Worm (Caenorhabditis elegans) whole organism, L2 larva: ENCODE data around the gene tba-4.

Experiments used
- C34F6.9 ChIP-seq: fragments of 150-350 bp; optimal IDR thresholded peaks from 2 replicates; lab custom pipeline; 2014; ENCODE audit warnings: missing biosample characterization, missing genetic modification characterization
- F13H6.1 ChIP-seq: sonication (generic microtip); optimal IDR thresholded peaks from 2 replicates; lab custom pipeline; 2016; ENCODE audit warnings: missing genetic modification characterization, missing compliant biosample characterization
- Y55F3AM.14 ChIP-seq: fragments of 200-800 bp; sonication (Bioruptor generic); optimal IDR thresholded peaks from 2 replicates; lab custom pipeline; 2018; ENCODE audit warnings: mild to moderate bottlenecking, missing genetic modification characterization, missing compliant biosample characterization
- aly-2 ChIP-seq: fragments of 150-350 bp; optimal IDR thresholded peaks from 2 replicates; lab custom pipeline; 2014; ENCODE audit warnings: missing biosample characterization, missing genetic modification characterization
- ama-1 ChIP-seq: fragments of 150-350 bp; optimal IDR thresholded peaks from 2 replicates; lab custom pipeline; 2018; ENCODE audit warnings: inconsistent platforms
- ceh-16 ChIP-seq: fragments of 150-350 bp; optimal IDR thresholded peaks from 2 replicates; lab custom pipeline; 2014; ENCODE audit warnings: missing biosample characterization, missing genetic modification characterization
- ceh-82 ChIP-seq: fragments of 150-350 bp; optimal IDR thresholded peaks from 2 replicates; lab custom pipeline; 2014; ENCODE audit warnings: missing biosample characterization, missing genetic modification characterization
- crh-2 ChIP-seq: sonication (generic microtip); optimal IDR thresholded peaks from 2 replicates; lab custom pipeline; 2017; ENCODE audit warnings: missing biosample characterization, missing genetic modification characterization
- egl-27 ChIP-seq: sonication (generic microtip); optimal IDR thresholded peaks from 3 replicates; lab custom pipeline; 2017; ENCODE audit warnings: missing biosample characterization, missing genetic modification reagents, missing genetic modification characterization
- elt-1 ChIP-seq: fragments of 150-350 bp; optimal IDR thresholded peaks from 2 replicates; lab custom pipeline; 2014; ENCODE audit warnings: missing biosample characterization, missing genetic modification characterization
- fos-1 ChIP-seq: fragments of 150-350 bp; optimal IDR thresholded peaks from 2 replicates; lab custom pipeline; 2014; ENCODE audit warnings: missing biosample characterization, missing genetic modification characterization
- gmeb-1 ChIP-seq: fragments of 150-350 bp; optimal IDR thresholded peaks from 2 replicates; lab custom pipeline; 2014; ENCODE audit warnings: missing biosample characterization, missing genetic modification characterization
- lin-11 ChIP-seq: fragments of 150-350 bp; sonication (generic microtip); optimal IDR thresholded peaks from 2 replicates; lab custom pipeline; 2014; ENCODE audit warnings: missing biosample characterization, missing genetic modification characterization, inconsistent platforms, mixed read lengths
- lsy-2 ChIP-seq, 2 experiments: fragments of 150-350 bp in 1 of 2; sonication (generic microtip) in 1 of 2; optimal IDR thresholded peaks; 2 replicates each; lab custom pipeline; 2014 to 2017; ENCODE audit warnings: missing biosample characterization in 2 of 2, missing genetic modification characterization in 2 of 2
- mab-5 ChIP-seq: fragments of 150-350 bp; optimal IDR thresholded peaks from 2 replicates; lab custom pipeline; 2014; ENCODE audit warnings: missing biosample characterization, missing genetic modification characterization
- mdl-1 ChIP-seq, 2 experiments: fragments of 150-350 bp in 1 of 2; sonication (generic microtip) in 1 of 2; optimal IDR thresholded peaks; 2 replicates each; lab custom pipeline; 2017; ENCODE audit warnings: missing biosample characterization in 2 of 2, missing genetic modification characterization in 2 of 2
- nhr-11 ChIP-seq: fragments of 150-350 bp; optimal IDR thresholded peaks from 2 replicates; lab custom pipeline; 2014; ENCODE audit warnings: missing biosample characterization, missing genetic modification characterization
- nhr-12 ChIP-seq: fragments of 150-350 bp; optimal IDR thresholded peaks from 2 replicates; lab custom pipeline; 2014; ENCODE audit warnings: missing biosample characterization, missing genetic modification characterization
- nhr-129 ChIP-seq: fragments of 150-350 bp; optimal IDR thresholded peaks from 2 replicates; lab custom pipeline; 2014; ENCODE audit warnings: missing biosample characterization, missing genetic modification characterization
- nhr-237 ChIP-seq: fragments of 150-350 bp; optimal IDR thresholded peaks from 2 replicates; lab custom pipeline; 2014; ENCODE audit warnings: missing biosample characterization, missing genetic modification characterization
- skn-1 ChIP-seq: sonication (generic microtip); optimal IDR thresholded peaks from 2 replicates; lab custom pipeline; 2017; ENCODE audit warnings: missing biosample characterization, missing genetic modification characterization
- sma-9 ChIP-seq, 2 experiments: fragments of 150-350 bp in 1 of 2; sonication (generic microtip) in 1 of 2; optimal IDR thresholded peaks; 2 replicates each; lab custom pipeline; 2014 to 2016; ENCODE audit warnings: missing genetic modification characterization in 2 of 2, mild to moderate bottlenecking in 1 of 2, missing biosample characterization in 1 of 2, missing compliant biosample characterization in 1 of 2, missing genetic modification reagents in 1 of 2, moderate library complexity in 1 of 2
- snpc-4 ChIP-seq: fragments of 150-350 bp; optimal IDR thresholded peaks from 2 replicates; lab custom pipeline; 2014; ENCODE audit warnings: missing biosample characterization, missing genetic modification characterization
- unc-39 ChIP-seq: fragments of 150-350 bp; optimal IDR thresholded peaks from 2 replicates; lab custom pipeline; 2014; ENCODE audit warnings: missing biosample characterization, missing genetic modification characterization
- unc-55 ChIP-seq: fragments of 150-350 bp; sonication (generic microtip); optimal IDR thresholded peaks from 3 replicates; lab custom pipeline; 2014; ENCODE audit warnings: missing biosample characterization, missing genetic modification reagents, missing genetic modification characterization
- unc-62 ChIP-seq: fragments of 150-350 bp; optimal IDR thresholded peaks from 2 replicates; lab custom pipeline; 2014; ENCODE audit warnings: missing biosample characterization, missing genetic modification reagents, missing genetic modification characterization
- zag-1 ChIP-seq: fragments of 150-350 bp; optimal IDR thresholded peaks from 2 replicates; lab custom pipeline; 2014; ENCODE audit warnings: missing biosample characterization, missing genetic modification characterization
- ztf-4 ChIP-seq: fragments of 150-350 bp; optimal IDR thresholded peaks from 2 replicates; lab custom pipeline; 2014; ENCODE audit warnings: missing biosample characterization, missing genetic modification characterization

The tba-4 gene

ce11 chrII:10948236-10949025, 29.9 kb downstream of the tba-4 start:
- TF ChIP-seq lsy-2 (tag; optimal IDR thresholded peaks at IDR 0.05; lab: Kevin White, UChicago) (no peak), Y55F3AM.14 (GFP tag; lab: Kevin White, UChicago) (no peak), nhr-237 (tag; lab: Kevin White, UChicago) (no peak)

ce11 chrII:10949383-10949782, 30.9 kb downstream of the tba-4 start:
- TF ChIP-seq elt-1, result no peak
- no peak for TF ChIP-seq fos-1 (tag; lab: Kevin White, UChicago)
- no peak for TF ChIP-seq zag-1
- TF ChIP-seq nhr-12 (tag; lab: Kevin White, UChicago), result no peak

- TF ChIP-seq crh-2 (tag; lab: Kevin White, UChicago) (peak; percentile 48), F13H6.1 (peak; percentile 61), unc-39 (tag; lab: Kevin White, UChicago) (no peak), fos-1 (tag; lab: Kevin White, UChicago) (peak; percentile 68), skn-1 (tag; lab: Kevin White, UChicago) (peak; percentile 85), ztf-4 (tag; lab: Kevin White, UChicago) (peak; percentile 4), C34F6.9 (peak; percentile 29), mdl-1 (tag; optimal IDR thresholded peaks at IDR 0.05; lab: Kevin White, UChicago) (peak in 1 of 2 experiments; percentile 2), sma-9 (GFP tag; optimal IDR thresholded peaks at IDR 0.05; lab: Kevin White, UChicago) (peak; percentile 75), sma-9 (tag; optimal IDR thresholded peaks at IDR 0.05; lab: Kevin White, UChicago) (no peak), lsy-2 (tag; optimal IDR thresholded peaks at IDR 0.05; lab: Kevin White, UChicago) (peak; percentile 24 to 57), snpc-4 (tag; lab: Kevin White, UChicago) (no peak), nhr-11 (peak; percentile 5), nhr-129 (tag; lab: Kevin White, UChicago) (peak; percentile 86), gmeb-1 (tag; lab: Kevin White, UChicago) (no peak)
- TF ChIP-seq, all 48 proteins: peak for 11
Measured at ce11 chrII:10950107-10950679, 31.7 kb downstream of the tba-4 start, which contains the start of gene gst-5. gst-5 (plus strand) TSS chrII:10950352.

- TF ChIP-seq aly-2 (tag; lab: Kevin White, UChicago), result no peak
- no peak for TF ChIP-seq lin-11 (tag; lab: Kevin White, UChicago)
- TF ChIP-seq ztf-4 (tag; lab: Kevin White, UChicago), result no peak
- TF ChIP-seq mab-5 (tag; lab: Kevin White, UChicago), result no peak
- no peak for TF ChIP-seq nhr-11
- TF ChIP-seq egl-27 (tag; lab: Kevin White, UChicago), result no peak
- TF ChIP-seq skn-1 (tag; lab: Kevin White, UChicago), result no peak
- TF ChIP-seq unc-62 (GFP tag; lab: Kevin White, UChicago), result no peak
- no peak for TF ChIP-seq sma-9 (GFP tag; optimal IDR thresholded peaks at IDR 0.05; lab: Kevin White, UChicago)
- TF ChIP-seq sma-9 (tag; optimal IDR thresholded peaks at IDR 0.05; lab: Kevin White, UChicago), result no peak
- TF ChIP-seq nhr-237 (tag; lab: Kevin White, UChicago), result no peak
- no peak for TF ChIP-seq ama-1 (lab: Kevin White, UChicago)
- no peak for TF ChIP-seq mdl-1 (tag; optimal IDR thresholded peaks at IDR 0.05; lab: Kevin White, UChicago)
Measured at ce11 chrII:10953065-10953464, 34.6 kb downstream of the tba-4 start, which contains the start of gene nos-1. nos-1 (minus strand) TSS chrII:10953165.

- TF ChIP-seq F13H6.1 (no peak), ceh-16 (no peak)
Measured at ce11 chrII:10955114-10955513, 36.6 kb downstream of the tba-4 start.

- TF ChIP-seq mdl-1 (tag; optimal IDR thresholded peaks at IDR 0.05; lab: Kevin White, UChicago) (no peak), lin-11 (tag; lab: Kevin White, UChicago) (no peak)
Measured at ce11 chrII:10956793-10957192, 38.3 kb downstream of the tba-4 start, which contains the start of gene R03D7.8. R03D7.8 (minus strand) TSS chrII:10956893.

ce11 chrII:10959138-10959537, 40.6 kb downstream of the tba-4 start:
- TF ChIP-seq mdl-1 (tag; optimal IDR thresholded peaks at IDR 0.05; lab: Kevin White, UChicago) (no peak), unc-55 (GFP tag; lab: Kevin White, UChicago) (peak; percentile 35), mab-5 (tag; lab: Kevin White, UChicago) (peak; percentile 56), zag-1 (peak; percentile 55), C34F6.9 (no peak), ceh-82 (tag; lab: Kevin White, UChicago) (no peak), aly-2 (tag; lab: Kevin White, UChicago) (no peak), sma-9 (GFP tag; optimal IDR thresholded peaks at IDR 0.05; lab: Kevin White, UChicago) (no peak), sma-9 (tag; optimal IDR thresholded peaks at IDR 0.05; lab: Kevin White, UChicago) (no peak)
